Worm (Caenorhabditis elegans): ENCODE measurements around the gene Y56A3A.33.

DNA sequence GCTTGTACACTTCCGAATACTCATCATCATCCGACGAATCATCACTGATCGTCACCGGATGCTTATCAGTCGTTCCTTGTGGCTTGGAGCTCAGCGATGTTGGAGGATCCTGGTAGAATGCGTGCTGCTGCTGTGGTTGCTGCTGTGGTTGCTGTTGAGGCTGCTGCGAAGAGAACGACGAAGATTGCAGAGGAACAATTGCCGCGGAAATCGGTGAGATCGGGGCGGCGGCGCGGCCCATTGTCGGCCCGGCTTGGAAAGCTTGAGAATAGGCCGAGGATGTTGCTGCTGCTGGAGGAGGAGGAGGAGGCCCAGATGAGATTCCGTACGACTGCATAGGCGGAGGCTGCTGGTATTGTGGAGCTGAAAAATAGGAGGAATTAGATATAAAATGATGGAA, 31.6 kb upstream of the Y56A3A.33 start:
- no peak for TF ChIP-seq nhr-76 (tag; optimal IDR thresholded peaks at IDR 0.05)
- TF ChIP-seq fos-1 (tag; optimal IDR thresholded peaks at IDR 0.05): no peak
- no peak for TF ChIP-seq egl-27 (tag; optimal IDR thresholded peaks at IDR 0.05)
- TF ChIP-seq nhr-43 (tag; optimal IDR thresholded peaks at IDR 0.05; ENCODE audit: poor library complexity, severe bottlenecking): no peak
- TF ChIP-seq ztf-11 (tag; optimal IDR thresholded peaks at IDR 0.05): no peak
- no peak for TF ChIP-seq elt-1 (tag; optimal IDR thresholded peaks at IDR 0.05)
- no peak for TF ChIP-seq pha-4 (tag; optimal IDR thresholded peaks at IDR 0.05)
- no peak for TF ChIP-seq unc-62 (GFP tag; optimal IDR thresholded peaks at IDR 0.05)
- TF ChIP-seq nhr-11 (tag; optimal IDR thresholded peaks at IDR 0.05): no peak
